Worm (Caenorhabditis elegans): ENCODE measurements around the gene col-118.

col-118 gene

DNA sequence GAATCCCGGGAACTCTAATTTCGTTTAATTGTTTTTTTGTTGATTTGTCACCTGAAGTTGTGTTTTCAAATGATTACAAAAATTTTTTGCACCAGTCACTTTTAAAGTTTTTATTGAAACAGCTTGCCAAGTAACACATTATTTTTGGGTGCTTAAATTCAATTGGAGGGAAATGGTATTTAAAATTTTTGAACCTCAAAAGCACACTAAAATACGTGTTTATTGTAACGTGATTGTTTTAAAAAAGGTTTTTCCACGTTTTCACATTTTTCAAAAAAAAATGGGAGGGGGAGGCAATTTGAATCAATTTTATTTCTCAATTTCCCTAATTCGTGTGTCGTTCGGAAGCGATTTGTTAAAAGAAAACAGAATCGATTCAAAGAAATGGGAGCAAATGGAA is 26.9 kb upstream of the col-118 start, which contains the start of gene T28C6.5:
TSS of gene T28C6.5 (plus strand) at position 301 of the 400 bp plus-strand sequence.
- TF ChIP-seq pag-3 (tag; optimal IDR thresholded peaks at IDR 0.05; ENCODE audit: borderline replicate concordance) (no peak), sdc-2 (tag; optimal IDR thresholded peaks at IDR 0.05) (no peak), unc-42 (tag; optimal IDR thresholded peaks at IDR 0.05) (no peak), ztf-16 (tag; optimal IDR thresholded peaks at IDR 0.05) (no peak), lim-6 (tag; optimal IDR thresholded peaks at IDR 0.05) (no peak), ceh-9 (tag; optimal IDR thresholded peaks at IDR 0.05) (no peak), dve-1 (tag; optimal IDR thresholded peaks at IDR 0.05) (no peak), pax-1 (tag; optimal IDR thresholded peaks at IDR 0.05) (no peak)

DNA sequence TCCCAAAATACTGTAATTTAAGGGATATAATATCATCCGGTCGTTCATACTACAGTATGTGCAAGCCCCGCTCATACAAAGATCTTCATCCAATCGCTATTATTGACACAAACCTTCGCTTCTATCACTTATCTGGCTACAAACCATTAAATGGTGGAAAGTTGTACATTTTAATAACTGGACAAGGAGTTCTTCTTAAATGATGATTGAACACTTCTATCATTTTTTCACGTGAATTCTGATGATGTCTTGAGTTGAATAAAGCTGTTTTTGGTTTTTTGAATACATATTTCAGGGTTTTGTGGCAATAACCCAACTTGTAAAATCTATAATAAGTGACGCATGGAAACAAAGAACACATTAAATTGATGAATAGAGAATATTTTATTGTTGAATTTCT is 25.4 kb upstream of the col-118 start:
- no peak for TF ChIP-seq ceh-48 (tag; optimal IDR thresholded peaks at IDR 0.05)
- TF ChIP-seq ztf-16 (tag; optimal IDR thresholded peaks at IDR 0.05): no peak
- no peak for TF ChIP-seq lin-11 (tag; optimal IDR thresholded peaks at IDR 0.05)
- TF ChIP-seq mec-3 (tag; optimal IDR thresholded peaks at IDR 0.05; ENCODE audit: borderline replicate concordance): no peak
- TF ChIP-seq pha-4 (tag; optimal IDR thresholded peaks at IDR 0.05): no peak
- TF ChIP-seq pqm-1 (tag; optimal IDR thresholded peaks at IDR 0.05): no peak
- no peak for TF ChIP-seq pax-1 (tag; optimal IDR thresholded peaks at IDR 0.05)
- no peak for TF ChIP-seq C38D4.7 (GFP tag; optimal IDR thresholded peaks at IDR 0.05)
- no peak for TF ChIP-seq unc-42 (tag; optimal IDR thresholded peaks at IDR 0.05)
- no peak for TF ChIP-seq rnt-1 (tag; optimal IDR thresholded peaks at IDR 0.05)

DNA sequence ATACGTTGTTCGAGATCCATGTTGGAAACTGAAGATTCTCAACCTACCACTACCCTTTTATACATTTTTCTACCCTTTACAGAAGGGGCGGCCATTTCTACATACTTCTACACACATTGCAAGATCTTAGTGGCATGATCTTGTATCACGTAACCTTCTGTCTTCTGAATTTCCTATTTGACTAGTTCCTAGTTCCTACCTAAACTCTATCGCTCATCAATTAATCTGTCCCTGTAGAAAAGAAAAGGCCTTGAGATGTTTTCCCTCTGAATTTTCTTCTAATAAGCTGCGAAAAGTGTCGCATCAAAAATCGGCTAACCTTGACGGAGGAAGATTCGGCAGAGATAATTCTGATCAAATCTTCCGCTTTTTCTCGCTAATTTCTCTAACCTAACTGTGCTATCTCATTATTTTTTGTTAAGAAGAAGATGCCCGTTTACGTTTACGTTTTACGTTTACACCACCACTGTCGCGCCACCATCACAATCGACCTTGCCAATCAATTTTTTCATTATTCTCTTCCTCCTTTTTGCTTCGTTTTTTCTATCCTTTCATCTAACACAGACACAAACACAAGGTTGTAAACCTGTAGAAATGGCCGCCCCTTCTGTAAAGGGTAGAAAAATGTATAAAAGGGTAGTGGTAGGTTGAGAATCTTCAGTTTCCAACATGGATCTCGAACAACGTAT is 23.7 kb upstream of the col-118 start, which contains the start of the genes col-117 and col-3:
TSS of gene col-117 (minus strand) at position 51 of the 689 bp plus-strand sequence.
TSS of gene col-3 (plus strand) at position 639 of the 689 bp plus-strand sequence.
- TF ChIP-seq hlh-8 (tag; optimal IDR thresholded peaks at IDR 0.05) (no peak), hlh-6 (tag; optimal IDR thresholded peaks at IDR 0.05) (no peak), ttx-3 (tag; optimal IDR thresholded peaks at IDR 0.05) (no peak), F13H6.1 (tag; optimal IDR thresholded peaks at IDR 0.05) (no peak), ref-2 (tag; optimal IDR thresholded peaks at IDR 0.05) (no peak), tbx-7 (tag; optimal IDR thresholded peaks at IDR 0.05) (no peak), elt-2 (tag; optimal IDR thresholded peaks at IDR 0.05) (no peak), unc-42 (tag; optimal IDR thresholded peaks at IDR 0.05) (no peak), gmeb-2 (tag; optimal IDR thresholded peaks at IDR 0.05) (no peak), npax-4 (tag; optimal IDR thresholded peaks at IDR 0.05) (no peak), nfya-1 (tag; optimal IDR thresholded peaks at IDR 0.05) (no peak), mec-3 (tag; optimal IDR thresholded peaks at IDR 0.05; ENCODE audit: borderline replicate concordance) (no peak), ceh-30 (tag; optimal IDR thresholded peaks at IDR 0.05) (no peak), ceh-18 (tag; optimal IDR thresholded peaks at IDR 0.05) (no peak), pqm-1 (tag; optimal IDR thresholded peaks at IDR 0.05) (no peak), ceh-24 (tag; optimal IDR thresholded peaks at IDR 0.05) (no peak), unc-86 (tag; optimal IDR thresholded peaks at IDR 0.05) (no peak), hlh-15 (tag; optimal IDR thresholded peaks at IDR 0.05) (no peak)

DNA sequence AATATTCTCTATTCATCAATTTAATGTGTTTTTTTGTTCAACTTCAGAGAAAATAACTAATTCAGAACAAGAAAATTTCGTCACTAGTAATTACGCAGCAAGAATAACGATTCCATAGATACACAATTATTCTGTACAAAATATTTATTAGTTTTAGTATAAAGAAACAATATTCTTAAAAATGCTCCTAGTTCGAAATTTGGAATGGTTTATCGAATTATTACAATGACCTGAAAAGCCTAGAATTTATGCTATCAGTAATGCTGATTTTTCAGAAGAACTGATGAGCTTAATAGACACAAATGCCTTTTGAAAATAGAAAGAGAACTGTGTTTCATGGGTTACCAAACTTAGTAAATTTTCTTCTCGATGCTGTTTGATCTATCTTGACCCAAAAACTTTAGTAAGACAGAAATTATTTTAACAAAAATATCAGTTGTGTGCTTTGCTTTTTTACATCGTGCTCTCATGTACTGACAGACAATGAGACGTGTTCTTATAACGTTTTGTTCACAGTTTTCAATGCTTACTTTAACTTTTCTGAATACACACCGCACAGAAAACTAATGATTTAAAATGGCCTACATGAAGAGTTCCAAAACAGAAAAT is 21.9 kb upstream of the col-118 start:
- no peak for TF ChIP-seq eyg-1 (tag; optimal IDR thresholded peaks at IDR 0.05)
- no peak for TF ChIP-seq ceh-9 (tag; optimal IDR thresholded peaks at IDR 0.05)
- TF ChIP-seq ceh-22 (tag; optimal IDR thresholded peaks at IDR 0.05): no peak
- no peak for TF ChIP-seq gmeb-2 (tag; optimal IDR thresholded peaks at IDR 0.05)
- TF ChIP-seq elt-2 (tag; optimal IDR thresholded peaks at IDR 0.05): no peak
- no peak for TF ChIP-seq K09A11.1 (tag; optimal IDR thresholded peaks at IDR 0.05; ENCODE audit: insufficient read depth)
- TF ChIP-seq ama-1 (optimal IDR thresholded peaks at IDR 0.05): no peak
- no peak for TF ChIP-seq pag-3 (tag; optimal IDR thresholded peaks at IDR 0.05; ENCODE audit: borderline replicate concordance)
- TF ChIP-seq hlh-15 (tag; optimal IDR thresholded peaks at IDR 0.05): no peak
- no peak for TF ChIP-seq nhr-232 (tag; optimal IDR thresholded peaks at IDR 0.05)
- TF ChIP-seq ceh-2 (tag; optimal IDR thresholded peaks at IDR 0.05): no peak
- no peak for TF ChIP-seq ceh-48 (tag; optimal IDR thresholded peaks at IDR 0.05)
- no peak for TF ChIP-seq C38D4.7 (GFP tag; optimal IDR thresholded peaks at IDR 0.05)
- no peak for TF ChIP-seq unc-3 (GFP tag; conservative IDR thresholded peaks at IDR 0.05)
- no peak for TF ChIP-seq unc-3 (tag; optimal IDR thresholded peaks at IDR 0.05)
- no peak for TF ChIP-seq pqm-1 (tag; optimal IDR thresholded peaks at IDR 0.05)
- no peak for TF ChIP-seq pros-1 (tag; optimal IDR thresholded peaks at IDR 0.05)
- TF ChIP-seq syd-9 (tag; optimal IDR thresholded peaks at IDR 0.05): no peak
- TF ChIP-seq hlh-30 (tag; optimal IDR thresholded peaks at IDR 0.05; ENCODE audit: insufficient read depth): no peak
